Fruit fly (Drosophila melanogaster): ENCODE measurements around the gene CG33159.

CG33159 gene

DNA sequence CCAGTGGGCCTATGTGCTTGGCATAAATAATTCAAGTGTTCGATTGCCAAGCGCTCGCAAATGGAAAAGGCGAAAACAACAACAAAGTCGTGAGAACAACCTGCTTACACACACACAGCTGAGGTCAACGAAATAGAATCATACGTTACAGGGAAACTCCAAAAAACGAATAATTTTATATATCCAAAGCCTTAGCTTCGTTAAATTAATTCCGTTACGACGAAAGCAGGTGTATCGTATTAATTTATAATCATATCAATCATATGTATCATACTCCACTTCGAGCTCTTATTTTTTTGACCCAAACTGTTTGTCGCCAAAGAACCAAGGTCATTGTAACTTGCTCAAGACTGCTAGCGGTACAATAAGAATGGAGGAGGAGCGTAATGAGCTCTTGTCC is 24.8 kb downstream of the CG33159 start (continued):
- TF ChIP-seq tna (GFP tag; IDR thresholded peaks at IDR 0.05; ENCODE audit: partially characterized antibody): no peak
- peak; percentile 74 for TF ChIP-seq CG2202 (tag; optimal IDR thresholded peaks at IDR 0.05)
- peak in 1 of 2 experiments; percentile 2 for TF ChIP-seq crp (GFP tag; optimal IDR thresholded peaks at IDR 0.05)
- TF ChIP-seq CG13624 (GFP tag; optimal IDR thresholded peaks at IDR 0.05): peak; percentile 78
- no peak for TF ChIP-seq scrt (GFP tag; optimal IDR thresholded peaks at IDR 0.05)
- TF ChIP-seq CG17568 (GFP tag; optimal IDR thresholded peaks at IDR 0.05): no peak
- no peak for TF ChIP-seq tio (GFP tag; optimal IDR thresholded peaks at IDR 0.05)
- TF ChIP-seq CG1529 (GFP tag; optimal IDR thresholded peaks at IDR 0.05): peak; percentile 62
- peak; percentile 89 for TF ChIP-seq sob (GFP tag; IDR thresholded peaks at IDR 0.05)
- TF ChIP-seq Ets97D (GFP tag; optimal IDR thresholded peaks at IDR 0.05): peak; percentile 46
- peak; percentile 97 for TF ChIP-seq Med (GFP tag)
- peak; percentile 66 for TF ChIP-seq CG12299 (tag; optimal IDR thresholded peaks at IDR 0.05)
- peak; percentile 40 for TF ChIP-seq CG15073 (GFP tag; optimal IDR thresholded peaks at IDR 0.05)
- peak; percentile 4 for TF ChIP-seq CG3838 (GFP tag; optimal IDR thresholded peaks at IDR 0.05)
- TF ChIP-seq CG2875 (GFP tag; optimal IDR thresholded peaks at IDR 0.05): peak; percentile 83
- no peak for TF ChIP-seq HmgD (GFP tag; optimal IDR thresholded peaks at IDR 0.05)
- TF ChIP-seq unc-4 (GFP tag; IDR thresholded peaks at IDR 0.05; ENCODE audit: partially characterized antibody): no peak
- TF ChIP-seq run (tag; optimal IDR thresholded peaks at IDR 0.05): peak; percentile 63
- no peak for TF ChIP-seq sna (GFP tag; IDR thresholded peaks at IDR 0.05; ENCODE audit: partially characterized antibody)
- TF ChIP-seq her (GFP tag; optimal IDR thresholded peaks at IDR 0.05): peak; percentile 76
- peak; percentile 68 for TF ChIP-seq CG14050 (GFP tag; IDR thresholded peaks at IDR 0.05)
- no peak for TF ChIP-seq pan (optimal IDR thresholded peaks at IDR 0.05)
- peak in 1 of 2 experiments; percentile 92 for TF ChIP-seq pan (GFP tag; optimal IDR thresholded peaks at IDR 0.05 in 1 of 2, IDR thresholded peaks at IDR 0.05 in 1 of 2)
- TF ChIP-seq trh (GFP tag; optimal IDR thresholded peaks at IDR 0.05): peak; percentile 38
- no peak for TF ChIP-seq prd (optimal IDR thresholded peaks at IDR 0.05)
- TF ChIP-seq prd (GFP tag; IDR thresholded peaks at IDR 0.05): peak; percentile 94
- peak; percentile 90 for TF ChIP-seq CG16779 (GFP tag; IDR thresholded peaks at IDR 0.05)
- peak; percentile 89 for TF ChIP-seq CG34422 (GFP tag; IDR thresholded peaks at IDR 0.05)
- TF ChIP-seq CrebB (tag; optimal IDR thresholded peaks at IDR 0.05): peak; percentile 70
- peak; percentile 79 for TF ChIP-seq disco-r (GFP tag; optimal IDR thresholded peaks at IDR 0.05)
- TF ChIP-seq kni (GFP tag; optimal IDR thresholded peaks at IDR 0.05): peak; percentile 8
- peak; percentile 87 for TF ChIP-seq CG12391 (tag; optimal IDR thresholded peaks at IDR 0.05)
- TF ChIP-seq CG6689 (GFP tag; IDR thresholded peaks at IDR 0.05): peak; percentile 91
- no peak for TF ChIP-seq dmrt99B (tag; optimal IDR thresholded peaks at IDR 0.05)
- TF ChIP-seq hkb (optimal IDR thresholded peaks at IDR 0.05): no peak
- TF ChIP-seq hkb (GFP tag; IDR thresholded peaks at IDR 0.05): peak; percentile 95

DNA sequence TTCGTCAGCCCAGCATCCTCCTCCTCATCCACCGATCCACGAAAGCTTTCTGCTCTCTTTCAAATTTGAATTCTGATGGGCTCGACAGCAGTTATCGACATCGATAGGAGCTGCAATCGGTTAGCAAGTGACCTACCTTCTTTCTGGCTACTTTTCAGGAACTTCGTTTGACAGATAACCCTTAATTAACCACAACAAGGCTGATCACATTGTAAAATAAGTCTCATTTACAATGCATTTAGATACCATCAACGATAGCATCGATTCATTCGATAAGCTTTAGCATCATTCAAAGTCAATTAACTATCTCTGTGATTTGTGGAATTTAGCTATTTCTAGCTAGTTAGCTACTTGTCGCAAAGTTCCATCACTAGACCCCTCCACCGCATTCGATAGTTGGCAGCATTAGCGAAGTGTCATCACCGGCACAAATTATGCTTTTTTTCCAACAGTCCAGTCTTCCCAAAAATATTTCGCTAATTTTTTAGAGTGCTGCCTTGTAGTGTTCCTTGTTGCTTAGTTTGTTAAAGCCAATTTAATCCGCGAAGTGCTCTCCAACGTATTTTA is 25.6 kb downstream of the CG33159 start, which contains the start of the genes MnM and Girdin:
TSS of gene MnM (minus strand) at position 51 of the 567 bp plus-strand sequence.
TSS of gene Girdin (plus strand) at position 401 of the 567 bp plus-strand sequence.
- TF ChIP-seq CG3407 (GFP tag; optimal IDR thresholded peaks at IDR 0.05) (no peak), CG34376 (GFP tag; optimal IDR thresholded peaks at IDR 0.05) (peak; percentile 58), CG1603 (tag; optimal IDR thresholded peaks at IDR 0.05) (no peak), CG31224 (GFP tag; IDR thresholded peaks at IDR 0.05) (no peak), CG14050 (GFP tag; IDR thresholded peaks at IDR 0.05) (no peak), Kr (GFP tag; optimal IDR thresholded peaks at IDR 0.05) (no peak), CG4328 (GFP tag; optimal IDR thresholded peaks at IDR 0.05) (no peak), CG7928 (GFP tag; optimal IDR thresholded peaks at IDR 0.05) (peak; percentile 25), nau (GFP tag; optimal IDR thresholded peaks at IDR 0.05) (no peak), CG30403 (GFP tag; optimal IDR thresholded peaks at IDR 0.05) (peak; percentile 87), sens-2 (GFP tag; IDR thresholded peaks at IDR 0.05) (no peak), HLH4C (GFP tag; IDR thresholded peaks at IDR 0.05; ENCODE audit: partially characterized antibody) (peak; percentile 88), dimm (GFP tag; IDR thresholded peaks at IDR 0.05) (no peak), CG4404 (GFP tag; IDR thresholded peaks at IDR 0.05) (peak; percentile 28; the same call in 1 of the 2 replicates), CG6683 (GFP tag; optimal IDR thresholded peaks at IDR 0.05) (no peak), NC2β (GFP tag; optimal IDR thresholded peaks at IDR 0.05) (peak; percentile 51), br (optimal IDR thresholded peaks at IDR 0.05) (no peak), CG5953 (GFP tag; IDR thresholded peaks at IDR 0.05) (no peak)
